Worm (Caenorhabditis elegans) whole organism, L1 larva: ENCODE measurements around the gene wapl-1.

Experiments used
- aha-1 ChIP-seq: fragments of 150-350 bp; optimal IDR thresholded peaks from 2 replicates; lab custom pipeline; 2014; ENCODE audit warnings: missing biosample characterization, missing genetic modification characterization
- blmp-1 ChIP-seq: fragments of 150-350 bp; optimal IDR thresholded peaks from 2 replicates; lab custom pipeline; 2014; ENCODE audit warnings: missing biosample characterization, missing genetic modification characterization
- sptf-1 ChIP-seq: fragments of 150-350 bp; optimal IDR thresholded peaks from 2 replicates; lab custom pipeline; 2014; ENCODE audit warnings: missing biosample characterization, missing genetic modification characterization
- ztf-4 ChIP-seq: fragments of 150-350 bp; optimal IDR thresholded peaks from 2 replicates; lab custom pipeline; 2014; ENCODE audit warnings: missing biosample characterization, missing genetic modification characterization

- TF ChIP-seq sptf-1 (no peak), aha-1 (tag; lab: Kevin White, UChicago) (no peak), blmp-1 (no peak), ztf-4 (no peak)
Measured at ce11 chrIV:4411948-4412335, 33.6 kb downstream of the wapl-1 start.
